Worm (Caenorhabditis elegans): ENCODE measurements around the gene sly-1.

DNA sequence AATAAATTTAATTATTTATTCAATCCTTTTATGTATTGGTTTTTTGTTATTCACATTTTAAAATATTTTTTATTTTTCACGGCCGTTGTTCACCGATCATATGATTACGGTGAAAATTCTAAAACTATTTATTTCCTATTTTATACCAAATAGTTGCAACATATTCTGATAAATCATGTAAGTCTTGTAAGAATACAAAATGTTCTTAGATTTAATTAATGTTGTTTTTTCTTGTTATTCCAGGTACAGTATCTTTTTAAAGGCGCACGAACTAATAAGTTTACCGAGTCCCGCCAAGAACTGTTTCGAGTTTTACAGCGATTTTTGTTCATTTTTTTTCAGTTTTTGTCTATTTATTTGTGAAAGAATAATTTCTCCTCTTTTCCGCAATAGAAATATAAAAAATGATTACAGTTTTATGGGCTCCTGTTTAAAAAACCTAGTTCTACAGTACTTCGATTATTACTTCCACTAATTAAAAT lies 37.2 kb upstream of the sly-1 start, which contains the start of gene D2045.5:
- TF ChIP-seq snpc-4 (tag; optimal IDR thresholded peaks at IDR 0.05), result no peak
- TF ChIP-seq nhr-11 (tag; optimal IDR thresholded peaks at IDR 0.05), result no peak
- TF ChIP-seq mab-9 (GFP tag; IDR thresholded peaks at IDR 0.05), result no peak
- no peak for TF ChIP-seq blmp-1 (tag; optimal IDR thresholded peaks at IDR 0.05)
- no peak for TF ChIP-seq pqm-1 (tag; optimal IDR thresholded peaks at IDR 0.05)
- TF ChIP-seq C04F5.9 (tag; optimal IDR thresholded peaks at IDR 0.05), result no peak
- no peak for TF ChIP-seq skn-1 (tag; optimal IDR thresholded peaks at IDR 0.05)
- TF ChIP-seq nhr-76 (tag; optimal IDR thresholded peaks at IDR 0.05), result no peak

Data from whole organism, L1 larva.